Fruit fly (Drosophila melanogaster): ENCODE measurements around the gene JYalpha.

Gene JYalpha

dm6 chr4:43179-43935 lies 42.7 kb downstream of the JYalpha start, which contains the start of gene PlexB (continued):
- TF ChIP-seq H15 (GFP tag; IDR thresholded peaks at IDR 0.05) (no peak), gem (tag; optimal IDR thresholded peaks at IDR 0.05) (peak; percentile 16), hbn (GFP tag; IDR thresholded peaks at IDR 0.05; ENCODE audit: partially characterized antibody) (peak; percentile 65), CG7357 (GFP tag; IDR thresholded peaks at IDR 0.05) (peak; percentile 99), CG16863 (GFP tag; optimal IDR thresholded peaks at IDR 0.05) (no peak), Dbx (GFP tag; IDR thresholded peaks at IDR 0.05) (no peak; the same call in 2 of the 3 replicates), CG6813 (GFP tag; optimal IDR thresholded peaks at IDR 0.05) (no peak), CG15269 (tag; optimal IDR thresholded peaks at IDR 0.05) (no peak), pum (GFP tag; optimal IDR thresholded peaks at IDR 0.05) (no peak), CG4707 (GFP tag; optimal IDR thresholded peaks at IDR 0.05) (no peak), gcm2 (GFP tag; optimal IDR thresholded peaks at IDR 0.05) (no peak), CG16813 (GFP tag; IDR thresholded peaks at IDR 0.05; ENCODE audit: partially characterized antibody) (peak; percentile 96), Lhr (GFP tag; optimal IDR thresholded peaks at IDR 0.05) (peak; percentile 63), Camta (GFP tag; optimal IDR thresholded peaks at IDR 0.05) (no peak), Spps (tag; optimal IDR thresholded peaks at IDR 0.05) (no peak), CkIIα-i1 (GFP tag; IDR thresholded peaks at IDR 0.05) (no peak), tgo (GFP tag; IDR thresholded peaks at IDR 0.05) (0 out of 3 replicates have a peak, but pooled peaks have one; percentile 14), kni (GFP tag; optimal IDR thresholded peaks at IDR 0.05) (no peak), Dfd (GFP tag; optimal IDR thresholded peaks at IDR 0.05) (peak in 1 of 2 experiments; percentile 72), so (GFP tag; IDR thresholded peaks at IDR 0.05) (no peak), CG6791 (GFP tag; IDR thresholded peaks at IDR 0.05; ENCODE audit: partially characterized antibody) (peak; percentile 95), HLHmδ (GFP tag; optimal IDR thresholded peaks at IDR 0.05) (no peak), CG17186 (GFP tag; optimal IDR thresholded peaks at IDR 0.05) (peak; percentile 19), abd-A (tag; optimal IDR thresholded peaks at IDR 0.05) (no peak), Oli (tag; optimal IDR thresholded peaks at IDR 0.05) (no peak), Chrac-16 (GFP tag; optimal IDR thresholded peaks at IDR 0.05) (no peak), CG3163 (GFP tag; optimal IDR thresholded peaks at IDR 0.05) (no peak), H2.0 (GFP tag; IDR thresholded peaks at IDR 0.05) (no peak), ken (GFP tag; IDR thresholded peaks at IDR 0.05) (no peak), z (GFP tag; IDR thresholded peaks at IDR 0.05) (no peak), sens (GFP tag) (peak; percentile 77), chif (GFP tag; optimal IDR thresholded peaks at IDR 0.05) (no peak), dmrt11E (tag; optimal IDR thresholded peaks at IDR 0.05) (no peak), mld (GFP tag; IDR thresholded peaks at IDR 0.05; ENCODE audit: partially characterized antibody) (peak; percentile 91), gce (GFP tag; IDR thresholded peaks at IDR 0.05) (no peak), Nf-YB (GFP tag; optimal IDR thresholded peaks at IDR 0.05) (no peak), CG10267 (tag; optimal IDR thresholded peaks at IDR 0.05) (peak; percentile 24), CG11695 (GFP tag; IDR thresholded peaks at IDR 0.05) (no peak), CG12659 (GFP tag; optimal IDR thresholded peaks at IDR 0.05) (peak; percentile 62), gcm (GFP tag; optimal IDR thresholded peaks at IDR 0.05) (no peak), CG10274 (GFP tag; optimal IDR thresholded peaks at IDR 0.05) (no peak), dmrt99B (tag; optimal IDR thresholded peaks at IDR 0.05) (no peak), CG11398 (GFP tag; optimal IDR thresholded peaks at IDR 0.05) (no peak), Rfx (GFP tag; IDR thresholded peaks at IDR 0.05) (no peak), CG6854 (GFP tag; optimal IDR thresholded peaks at IDR 0.05) (no peak), CG9797 (GFP tag; optimal IDR thresholded peaks at IDR 0.05) (no peak), ems (GFP tag; optimal IDR thresholded peaks at IDR 0.05) (no peak), CG17802 (tag; optimal IDR thresholded peaks at IDR 0.05) (peak; percentile 99), lbe (GFP tag; optimal IDR thresholded peaks at IDR 0.05) (no peak)

All from whole organism, embryonic.